Worm (Caenorhabditis elegans) whole organism, dauer: ENCODE data around the gene tag-234.
"Not testable (repeated sequence)": the region's sequence is repeated elsewhere in the genome, so short reads cannot be mapped to it uniquely, and the experiment has no call there.

Experiments
- unc-62 ChIP-seq: sonication (generic microtip); optimal IDR thresholded peaks from 2 replicates; lab custom pipeline; 2017; ENCODE audit warnings: missing biosample characterization, missing genetic modification reagents, missing genetic modification characterization

Gene tag-234

ce11 chrII:5863893-5864292 is at the start of gene tag-234:
tag-234 (plus strand) TSS chrII:5864193.
- no peak for TF ChIP-seq unc-62 (GFP tag; lab: Kevin White, UChicago)

DNA sequence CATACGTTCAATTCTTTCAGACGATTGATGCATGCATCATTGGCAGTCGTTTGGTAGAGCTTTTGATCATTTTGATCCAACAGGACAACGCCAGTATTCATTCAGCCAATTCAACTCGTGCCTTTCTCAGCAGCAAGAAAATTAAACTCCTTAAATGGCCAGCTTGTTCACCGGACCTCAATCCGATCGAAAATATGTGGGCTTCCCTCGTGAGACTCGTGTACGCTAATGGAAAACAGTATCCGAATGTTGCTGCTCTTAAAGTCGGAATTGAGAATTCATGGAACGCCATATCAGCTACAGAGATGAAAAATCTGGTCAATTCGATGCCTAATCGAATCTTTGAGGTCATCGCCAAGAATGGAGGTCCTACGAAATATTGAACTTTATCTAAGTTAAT is 48.6 kb upstream of the tag-234 start, which contains the start of gene wago-5:
Gene wago-5 (minus strand): TSS at position 101 of the 400 bp plus-strand sequence.
- TF ChIP-seq unc-62 (GFP tag; lab: Kevin White, UChicago): not testable (repeated sequence)

- no peak for TF ChIP-seq unc-62 (GFP tag; lab: Kevin White, UChicago)
These were observed 47.6 kb upstream of the tag-234 start, which contains the start of gene ZK1248.20 for ce11 chrII:5816346-5816745. ZK1248.20 (plus strand) TSS chrII:5816646.

DNA sequence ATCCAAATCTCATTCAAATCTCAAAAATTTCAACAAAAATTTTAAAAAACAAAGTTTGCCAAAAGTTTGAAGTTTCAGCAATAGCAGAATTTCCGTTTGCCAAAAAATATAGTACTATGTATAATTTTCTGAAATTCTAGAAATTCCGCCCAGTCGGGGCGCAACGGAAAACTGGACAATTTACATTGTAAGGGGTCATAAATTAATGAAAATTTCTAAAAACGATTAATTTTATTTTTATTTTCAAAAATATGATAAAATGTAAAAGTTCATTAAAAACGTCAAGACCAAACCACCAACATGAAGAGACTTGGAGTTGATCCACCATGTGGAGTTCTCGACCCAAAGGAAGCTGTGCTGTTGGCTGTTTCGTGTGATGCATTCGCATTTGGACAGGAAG is 45.7 kb upstream of the tag-234 start, which contains the start of gene ZK1248.4:
Gene ZK1248.4 (plus strand): TSS at position 301 of the 400 bp plus-strand sequence.
- no peak for TF ChIP-seq unc-62 (GFP tag; lab: Kevin White, UChicago)

ce11 chrII:5819655-5820054 is 44.3 kb upstream of the tag-234 start:
- TF ChIP-seq unc-62 (GFP tag; lab: Kevin White, UChicago): no peak

DNA sequence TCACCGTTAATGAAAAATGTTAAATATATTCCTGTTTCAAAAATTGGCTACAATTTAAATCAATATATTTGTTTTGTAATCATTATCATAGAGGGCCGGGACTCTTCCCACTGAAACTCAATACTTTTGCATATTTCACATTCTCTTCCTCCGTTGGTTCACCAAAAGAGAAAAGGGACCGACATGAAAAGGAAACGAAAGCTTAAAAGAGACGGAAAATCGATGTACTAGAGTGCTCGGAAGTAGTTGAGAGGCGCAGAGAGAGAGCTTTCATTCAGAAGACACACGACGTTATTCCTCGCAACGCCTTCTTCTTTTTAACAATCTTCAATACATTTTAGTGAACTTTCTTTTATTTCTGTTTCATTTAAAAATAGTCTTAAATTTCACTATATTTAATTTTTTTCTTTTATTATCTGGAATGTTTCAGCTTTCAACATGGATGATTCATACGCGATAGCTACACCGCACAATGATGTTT is 43.7 kb upstream of the tag-234 start, which contains the start of gene ehs-1:
Gene ehs-1 (plus strand): TSS at position 431 of the 481 bp plus-strand sequence.
- no peak for TF ChIP-seq unc-62 (GFP tag; lab: Kevin White, UChicago)

DNA sequence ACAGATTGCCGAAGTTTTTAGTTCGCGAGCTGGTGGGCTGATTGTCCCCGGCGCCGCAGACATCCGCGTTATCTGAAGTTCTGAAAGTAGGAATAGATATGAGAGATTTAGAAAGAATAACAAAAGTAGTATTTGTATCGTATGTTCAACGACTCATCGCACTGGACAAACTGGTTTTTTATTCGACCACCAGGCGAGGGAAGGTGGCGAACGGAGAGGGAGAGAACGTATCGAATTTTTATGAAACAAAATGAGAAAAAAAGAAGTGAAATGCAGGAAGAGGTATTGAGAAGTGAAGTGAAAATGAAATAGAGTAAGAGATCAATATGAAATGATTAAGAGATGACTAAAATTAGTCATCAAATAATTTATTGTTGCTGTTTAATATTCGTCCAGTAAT is 36.6 kb upstream of the tag-234 start, which contains the start of gene tbc-2:
Gene tbc-2 (minus strand): TSS at position 80 of the 400 bp plus-strand sequence.
- TF ChIP-seq unc-62 (GFP tag; lab: Kevin White, UChicago): no peak

DNA sequence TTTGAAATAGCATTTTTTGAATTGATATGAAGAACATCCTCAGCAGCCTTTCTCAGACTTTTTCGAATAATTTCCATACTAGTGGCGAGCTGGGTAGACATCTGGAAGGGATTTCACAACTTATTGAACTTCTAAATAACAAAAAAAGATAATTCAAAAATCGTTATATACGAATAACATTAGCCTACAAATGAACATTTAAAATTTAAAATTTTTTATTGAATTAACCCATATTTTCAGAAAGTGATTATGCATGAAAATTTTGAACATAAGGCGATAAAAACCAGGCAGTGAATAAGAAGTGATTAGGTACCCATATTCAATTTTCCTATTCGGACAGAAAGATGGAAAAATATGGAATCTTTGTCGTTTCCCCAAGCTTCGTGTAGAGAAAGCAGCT is 35.5 kb upstream of the tag-234 start, which contains the start of gene ZK1248.11:
Gene ZK1248.11 (minus strand): TSS at position 101 of the 400 bp plus-strand sequence.
- no peak for TF ChIP-seq unc-62 (GFP tag; lab: Kevin White, UChicago)

ce11 chrII:5829940-5830424 is 34.0 kb upstream of the tag-234 start, which contains the start of gene col-74:
col-74 (plus strand) TSS chrII:5830374.
- no peak for TF ChIP-seq unc-62 (GFP tag; lab: Kevin White, UChicago)

ce11 chrII:5831373-5831772 is 32.6 kb upstream of the tag-234 start:
- no peak for TF ChIP-seq unc-62 (GFP tag; lab: Kevin White, UChicago)

DNA sequence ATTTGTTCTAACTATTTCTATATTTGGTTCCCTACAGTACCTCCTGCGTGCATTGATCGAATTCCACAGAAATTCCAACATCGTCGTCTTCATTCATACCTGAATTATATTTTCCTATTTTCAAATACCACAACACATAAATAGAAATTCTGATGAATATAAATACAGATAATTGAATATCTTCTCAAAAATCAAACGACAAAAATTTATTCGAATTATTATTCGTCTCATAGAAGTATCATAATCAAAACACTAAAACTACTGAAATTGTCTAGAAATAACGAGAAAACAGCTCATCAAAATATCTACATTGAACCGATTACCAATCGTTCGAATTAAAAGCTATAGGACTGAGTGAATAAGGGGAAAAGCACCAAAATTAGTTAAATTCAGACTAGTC is 30.9 kb upstream of the tag-234 start, which contains the start of gene gtap-1:
Gene gtap-1 (minus strand): TSS at position 101 of the 400 bp plus-strand sequence.
- TF ChIP-seq unc-62 (GFP tag; lab: Kevin White, UChicago): no peak

DNA sequence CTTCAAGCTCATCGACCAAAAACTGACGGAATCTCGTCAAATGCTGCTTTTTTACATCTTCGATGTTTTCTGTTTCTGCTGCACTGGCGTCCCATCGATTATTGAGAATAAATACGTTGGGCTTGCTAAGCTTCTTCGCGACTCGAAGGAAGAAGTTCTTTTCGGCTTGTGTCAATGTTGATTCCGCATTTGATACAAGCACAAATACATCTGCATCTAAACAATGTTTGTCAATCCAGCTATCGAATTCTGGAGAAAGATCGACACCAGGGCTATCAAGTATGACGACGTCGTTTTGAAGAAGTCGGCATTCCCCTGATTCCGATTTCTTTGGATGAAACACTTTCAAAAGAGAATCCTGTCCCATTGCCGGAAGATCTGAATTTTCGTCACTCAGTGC is 28.8 kb upstream of the tag-234 start:
- no peak for TF ChIP-seq unc-62 (GFP tag; lab: Kevin White, UChicago)

DNA sequence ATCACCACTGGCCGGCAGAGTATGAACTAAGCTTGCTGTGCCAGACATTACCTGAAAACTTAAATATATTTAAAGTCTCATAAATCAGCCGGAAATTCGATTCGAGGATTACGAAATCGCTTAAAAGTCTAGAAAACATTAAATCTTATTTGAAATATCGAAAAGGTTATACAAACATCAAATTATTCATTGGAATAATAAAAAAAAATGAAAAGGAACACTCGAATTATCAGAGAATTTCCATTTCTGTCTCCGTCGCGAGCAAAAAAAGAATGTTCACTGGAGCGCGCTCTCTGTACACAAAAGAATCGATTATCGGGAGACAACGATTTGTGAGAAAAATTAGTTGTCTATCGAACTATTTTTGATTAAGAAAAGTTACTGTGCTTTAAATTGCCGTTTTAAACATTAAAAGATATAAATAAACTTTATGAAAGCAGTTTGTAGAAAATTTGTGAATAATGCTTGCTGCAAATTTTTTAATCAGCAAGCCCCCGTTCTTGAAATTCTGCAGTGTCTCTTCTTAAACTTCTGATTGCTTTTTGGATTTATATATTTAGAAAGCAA is 27.8 kb upstream of the tag-234 start, which contains the start of gene fzo-1:
Gene fzo-1 (minus strand): TSS at position 51 of the 567 bp plus-strand sequence.
- TF ChIP-seq unc-62 (GFP tag; lab: Kevin White, UChicago): no peak

DNA sequence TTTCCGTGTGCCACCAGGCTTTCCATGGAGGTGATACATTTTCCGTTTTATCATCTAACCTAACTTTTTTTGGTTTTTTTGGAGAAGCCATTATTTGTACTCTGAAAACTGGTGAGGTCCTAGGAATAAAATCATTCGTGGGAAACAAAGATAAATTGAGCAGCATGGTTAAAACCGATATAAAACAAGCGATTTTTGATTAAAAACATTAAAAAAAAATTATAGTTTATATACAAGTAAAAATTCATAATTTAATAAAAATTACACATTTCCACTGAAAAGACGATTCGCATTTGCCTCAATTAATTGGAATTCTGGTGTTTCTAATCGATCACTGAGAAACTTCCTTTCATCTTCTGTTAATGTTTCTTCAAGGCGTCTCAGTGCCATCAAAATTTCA is 25.5 kb upstream of the tag-234 start, which contains the start of gene ZK1248.15:
Gene ZK1248.15 (minus strand): TSS at position 101 of the 400 bp plus-strand sequence.
- TF ChIP-seq unc-62 (GFP tag; lab: Kevin White, UChicago): no peak

DNA sequence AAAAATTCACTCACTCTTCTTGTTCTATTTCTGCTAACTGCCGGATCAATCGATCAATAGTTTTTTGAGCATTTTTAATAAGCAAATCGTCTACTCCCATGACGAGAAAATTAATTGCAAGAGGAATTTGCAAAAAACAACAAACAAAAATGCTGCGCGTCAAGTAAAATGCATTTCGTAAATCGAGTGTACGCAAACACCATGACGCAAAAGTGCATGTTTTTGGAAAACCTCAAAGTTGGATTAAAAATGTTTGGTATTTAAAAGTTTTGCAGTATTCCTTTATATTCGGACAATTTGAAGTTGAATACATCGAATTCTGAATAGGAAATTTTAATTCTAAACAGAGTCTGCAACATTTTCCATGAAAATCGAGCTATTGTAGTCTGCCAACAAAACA is 24.8 kb upstream of the tag-234 start, which contains the start of gene ZK1248.19:
Gene ZK1248.19 (minus strand): TSS at position 188 of the 400 bp plus-strand sequence.
- no peak for TF ChIP-seq unc-62 (GFP tag; lab: Kevin White, UChicago)

DNA sequence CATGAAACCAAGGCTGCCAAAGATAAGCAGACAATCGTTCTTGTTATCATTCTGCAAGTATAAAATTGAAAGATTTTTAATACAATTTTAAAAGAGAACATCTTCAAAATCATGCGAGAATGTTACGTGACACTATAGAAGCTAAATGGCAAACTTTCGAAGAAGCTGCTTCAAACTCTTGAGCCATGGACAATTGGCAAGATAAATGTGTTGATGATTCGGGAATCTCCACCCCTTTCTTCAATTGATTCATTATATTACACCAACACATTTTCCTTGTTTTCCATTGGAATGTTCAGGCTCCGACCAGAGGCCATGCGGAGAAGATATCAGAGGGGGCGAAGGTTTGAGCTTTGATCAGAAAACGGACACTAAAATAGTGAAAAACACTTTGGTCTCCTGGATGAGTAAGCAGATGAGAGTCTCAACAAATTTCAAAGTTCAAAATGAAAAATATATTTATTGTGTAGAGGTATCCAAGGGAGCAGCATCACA is 22.9 kb upstream of the tag-234 start, which contains the start of gene lec-5:
Gene lec-5 (minus strand): TSS at position 51 of the 495 bp plus-strand sequence.
- TF ChIP-seq unc-62 (GFP tag; lab: Kevin White, UChicago): no peak
